Fruit fly (Drosophila melanogaster): ENCODE measurements around the gene CG46426.
A peak's percentile ranks its signal among the peaks of the same experiment; 100 is the strongest.

dm6 chr2L:11807697-11808226, 34.9 kb upstream of the CG46426 start:
- TF ChIP-seq OdsH (GFP tag; optimal IDR thresholded peaks at IDR 0.05), result peak; percentile 30
- no peak for TF ChIP-seq Myc (optimal IDR thresholded peaks at IDR 0.05)

All from whole organism, wandering third instar larva.